Worm (Caenorhabditis elegans): ENCODE measurements around the gene cyp-34A2.
"Not testable (repeated sequence)": the region's sequence is repeated elsewhere in the genome, so short reads cannot be mapped to it uniquely, and the experiment has no call there.

The cyp-34A2 gene

ce11 chrV:15259049-15259448, 31.8 kb downstream of the cyp-34A2 start, which contains the start of gene srsx-37:
srsx-37 (minus strand) TSS chrV:15259149.
- TF ChIP-seq C34F6.9 (tag; optimal IDR thresholded peaks at IDR 0.05) (no peak), nhr-11 (tag; optimal IDR thresholded peaks at IDR 0.05) (no peak), unc-39 (tag; optimal IDR thresholded peaks at IDR 0.05) (no peak), sma-3 (GFP tag; optimal IDR thresholded peaks at IDR 0.05) (no peak), nhr-6 (tag; optimal IDR thresholded peaks at IDR 0.05) (no peak), crh-2 (tag; optimal IDR thresholded peaks at IDR 0.05) (no peak), elt-3 (tag; optimal IDR thresholded peaks at IDR 0.05) (no peak), ama-1 (optimal IDR thresholded peaks at IDR 0.05) (no peak), lsy-2 (tag; optimal IDR thresholded peaks at IDR 0.05) (no peak), gmeb-1 (tag; optimal IDR thresholded peaks at IDR 0.05) (no peak)

- not testable (repeated sequence) for TF ChIP-seq nhr-23 (tag; optimal IDR thresholded peaks at IDR 0.05); elt-1 (tag; optimal IDR thresholded peaks at IDR 0.05); unc-55 (GFP tag; optimal IDR thresholded peaks at IDR 0.05)
Measured at ce11 chrV:15256669-15257068, 34.2 kb downstream of the cyp-34A2 start, which contains the start of gene srsx-39. srsx-39 (minus strand) TSS chrV:15256769.

ce11 chrV:15253529-15253928, 37.4 kb downstream of the cyp-34A2 start, which contains the start of gene srbc-75:
srbc-75 (plus strand) TSS chrV:15253829.
- TF ChIP-seq nhr-237 (tag; optimal IDR thresholded peaks at IDR 0.05) (no peak), aly-2 (tag; optimal IDR thresholded peaks at IDR 0.05) (no peak), sem-4 (tag; optimal IDR thresholded peaks at IDR 0.05) (no peak), ceh-82 (tag; optimal IDR thresholded peaks at IDR 0.05) (no peak), ZK546.5 (tag; optimal IDR thresholded peaks at IDR 0.05) (no peak), nhr-21 (tag; optimal IDR thresholded peaks at IDR 0.05) (no peak), lin-13 (GFP tag; optimal IDR thresholded peaks at IDR 0.05) (no peak), elt-1 (tag; optimal IDR thresholded peaks at IDR 0.05) (no peak), unc-55 (GFP tag; optimal IDR thresholded peaks at IDR 0.05) (no peak), mbf-1 (tag; optimal IDR thresholded peaks at IDR 0.05) (no peak)

ce11 chrV:15252082-15252481, 38.8 kb downstream of the cyp-34A2 start, which contains the start of gene srbc-76:
srbc-76 (plus strand) TSS chrV:15252382.
- no peak for TF ChIP-seq sem-4 (tag; optimal IDR thresholded peaks at IDR 0.05)
- no peak for TF ChIP-seq ZK546.5 (tag; optimal IDR thresholded peaks at IDR 0.05)

- not testable (repeated sequence) for TF ChIP-seq nhr-11, ztf-11, elt-3 (tag; optimal IDR thresholded peaks at IDR 0.05)
Measured at ce11 chrV:15250304-15250703, 40.6 kb downstream of the cyp-34A2 start, which contains the start of gene srd-28. srd-28 (plus strand) TSS chrV:15250604.

ce11 chrV:15244456-15244855, 46.4 kb downstream of the cyp-34A2 start, which contains the start of gene kin-30:
kin-30 (plus strand) TSS chrV:15244756.
- TF ChIP-seq R02D3.7 (tag; optimal IDR thresholded peaks at IDR 0.05) (no peak), nhr-10 (tag; optimal IDR thresholded peaks at IDR 0.05) (no peak), nhr-77 (tag; optimal IDR thresholded peaks at IDR 0.05) (no peak), ztf-11 (tag; optimal IDR thresholded peaks at IDR 0.05) (no peak), snpc-4 (tag; optimal IDR thresholded peaks at IDR 0.05) (no peak), ceh-82 (tag; optimal IDR thresholded peaks at IDR 0.05) (no peak), zag-1 (tag; optimal IDR thresholded peaks at IDR 0.05) (no peak), crh-2 (tag; optimal IDR thresholded peaks at IDR 0.05) (no peak), mbf-1 (tag; optimal IDR thresholded peaks at IDR 0.05) (no peak), mab-5 (tag; optimal IDR thresholded peaks at IDR 0.05) (no peak), egl-27 (tag; optimal IDR thresholded peaks at IDR 0.05) (no peak), nhr-12 (tag; optimal IDR thresholded peaks at IDR 0.05) (no peak), mdl-1 (tag; optimal IDR thresholded peaks at IDR 0.05) (no peak), aly-2 (tag; optimal IDR thresholded peaks at IDR 0.05) (no peak), unc-39 (tag; optimal IDR thresholded peaks at IDR 0.05) (no peak), fos-1 (tag; optimal IDR thresholded peaks at IDR 0.05) (no peak), ceh-16 (tag; optimal IDR thresholded peaks at IDR 0.05) (no peak)
